Fruit fly (Drosophila melanogaster) whole organism, prepupa: ENCODE measurements around the gene CG33795.
A peak's percentile ranks its signal among the peaks of the same experiment; 100 is the strongest.

Experiments
- Blimp-1 ChIP-seq: fragments of 200-800 bp; sonication (Bioruptor generic); optimal IDR thresholded peaks from 3 replicates; lab custom pipeline; 2017; ENCODE audit warnings: missing biosample characterization, missing genetic modification characterization, mild to moderate bottlenecking, moderate library complexity, missing genetic modification reagents
- CG10631 ChIP-seq: fragments of 200-800 bp; sonication (Bioruptor generic); optimal IDR thresholded peaks from 2 replicates; lab custom pipeline; 2016; ENCODE audit warnings: missing biosample characterization, missing genetic modification characterization
- CG10669 ChIP-seq: fragments of 200-800 bp; sonication (Bioruptor generic); optimal IDR thresholded peaks from 3 replicates; lab custom pipeline; 2018; ENCODE audit warnings: missing biosample characterization, mild to moderate bottlenecking, missing genetic modification characterization, moderate library complexity
- CG11294 ChIP-seq: fragments of 200-800 bp; sonication (Bioruptor generic); IDR thresholded peaks from 2 replicates; pipeline ENCODE4 v1.3.6; 2022; ENCODE audit warnings: missing biosample characterization, missing genetic modification characterization
- CG11762 ChIP-seq: fragments of 200-800 bp; sonication (Bioruptor generic); optimal IDR thresholded peaks from 3 replicates; lab custom pipeline; 2016; ENCODE audit warnings: missing biosample characterization, missing genetic modification characterization; ENCODE audit not compliant: insufficient read depth
- CG11902 ChIP-seq: fragments of 200-800 bp; sonication (Bioruptor generic); optimal IDR thresholded peaks from 3 replicates; lab custom pipeline; 2016; ENCODE audit warnings: missing biosample characterization, missing genetic modification characterization
- CG15336 ChIP-seq: fragments of 200-800 bp; sonication (Bioruptor generic); IDR thresholded peaks from 2 replicates; pipeline ENCODE4 v1.3.6; 2022; ENCODE audit warnings: missing biosample characterization, missing genetic modification characterization
- CG1621 ChIP-seq: fragments of 200-800 bp; sonication (Bioruptor generic); optimal IDR thresholded peaks from 3 replicates; lab custom pipeline; 2018; ENCODE audit warnings: missing biosample characterization, mild to moderate bottlenecking, missing genetic modification characterization
- CG16779 ChIP-seq: fragments of 200-800 bp; sonication (Bioruptor generic); optimal IDR thresholded peaks from 3 replicates; lab custom pipeline; 2017; ENCODE audit warnings: missing biosample characterization, mild to moderate bottlenecking, missing genetic modification characterization
- CG3032 ChIP-seq: fragments of 200-800 bp; optimal IDR thresholded peaks from 2 replicates; lab custom pipeline; 2019; ENCODE audit warnings: missing biosample characterization, mild to moderate bottlenecking, missing genetic modification characterization, moderate library complexity
- CG31627 ChIP-seq: fragments of 200-800 bp; sonication (Bioruptor generic); optimal IDR thresholded peaks from 3 replicates; lab custom pipeline; 2016; ENCODE audit warnings: missing biosample characterization, missing genetic modification characterization
- CG34406 ChIP-seq: fragments of 200-800 bp; sonication (Bioruptor generic); optimal IDR thresholded peaks from 3 replicates; lab custom pipeline; 2016; ENCODE audit warnings: missing biosample characterization, missing genetic modification characterization
- CG3919 ChIP-seq: fragments of 200-800 bp; sonication (Bioruptor generic); optimal IDR thresholded peaks from 3 replicates; lab custom pipeline; 2016; ENCODE audit warnings: missing biosample characterization, missing genetic modification characterization
- CG4318 ChIP-seq: fragments of 200-800 bp; sonication (Bioruptor generic); optimal IDR thresholded peaks from 3 replicates; lab custom pipeline; 2017; ENCODE audit warnings: missing biosample characterization, mild to moderate bottlenecking, missing genetic modification characterization
- CG6792 ChIP-seq: fragments of 200-800 bp; sonication (Bioruptor generic); optimal IDR thresholded peaks from 3 replicates; lab custom pipeline; 2016; ENCODE audit warnings: missing biosample characterization, missing genetic modification characterization
- CG6808 ChIP-seq: fragments of 200-800 bp; sonication (Bioruptor generic); optimal IDR thresholded peaks from 3 replicates; lab custom pipeline; 2017; ENCODE audit warnings: missing biosample characterization, missing genetic modification characterization, mild to moderate bottlenecking, moderate library complexity, missing genetic modification reagents
- CG6854 ChIP-seq: fragments of 200-800 bp; sonication (Bioruptor generic); optimal IDR thresholded peaks from 2 replicates; lab custom pipeline; 2017; ENCODE audit warnings: missing biosample characterization, mild to moderate bottlenecking, missing genetic modification characterization
- CG7368 ChIP-seq: fragments of 200-800 bp; sonication (Bioruptor generic); optimal IDR thresholded peaks from 3 replicates; lab custom pipeline; 2016; ENCODE audit warnings: missing biosample characterization, missing genetic modification characterization
- CG8319 ChIP-seq: fragments of 200-800 bp; sonication (Bioruptor generic); optimal IDR thresholded peaks from 3 replicates; lab custom pipeline; 2016; ENCODE audit warnings: missing biosample characterization, missing genetic modification characterization
- CG8632 ChIP-seq: fragments of 200-800 bp; sonication (Bioruptor generic); optimal IDR thresholded peaks from 3 replicates; lab custom pipeline; 2016; ENCODE audit warnings: missing biosample characterization, missing genetic modification characterization
- Eip78C ChIP-seq: fragments of 200-800 bp; sonication (Bioruptor generic); peaks from one replicate; lab custom pipeline; 2016; ENCODE audit warnings: missing biosample characterization, missing genetic modification characterization
- Ets96B ChIP-seq: fragments of 200-800 bp; optimal IDR thresholded peaks from 2 replicates; lab custom pipeline; 2019; ENCODE audit warnings: missing biosample characterization, mild to moderate bottlenecking, missing genetic modification characterization, moderate library complexity
- Gug ChIP-seq: fragments of 200-800 bp; sonication (Bioruptor generic); IDR thresholded peaks from 2 replicates; pipeline ENCODE4 v1.3.6; 2022; ENCODE audit warnings: missing biosample characterization, missing genetic modification characterization
- Hr38 ChIP-seq: sonication (Bioruptor generic); optimal IDR thresholded peaks from 2 replicates; lab custom pipeline; 2016; ENCODE audit warnings: missing biosample characterization, missing genetic modification characterization
- Hr39 ChIP-seq: fragments of 200-800 bp; sonication (Bioruptor generic); optimal IDR thresholded peaks from 2 replicates; lab custom pipeline; 2016; ENCODE audit warnings: missing biosample characterization, missing genetic modification characterization
- Lpt ChIP-seq: fragments of 200-800 bp; sonication (Bioruptor generic); optimal IDR thresholded peaks from 3 replicates; lab custom pipeline; 2016; ENCODE audit warnings: missing biosample characterization, missing genetic modification characterization
- Met ChIP-seq: fragments of 200-800 bp; sonication (Bioruptor generic); optimal IDR thresholded peaks from 3 replicates; lab custom pipeline; 2016; ENCODE audit warnings: missing biosample characterization, missing genetic modification characterization
- OdsH ChIP-seq: fragments of 200-800 bp; sonication (Bioruptor generic); optimal IDR thresholded peaks from 3 replicates; lab custom pipeline; 2016; ENCODE audit warnings: missing biosample characterization, missing genetic modification characterization
- Sox102F ChIP-seq: fragments of 200-800 bp; sonication (Bioruptor generic); optimal IDR thresholded peaks from 2 replicates; lab custom pipeline; 2016; ENCODE audit warnings: missing biosample characterization, mild to moderate bottlenecking, missing genetic modification characterization
- Sox14 ChIP-seq: fragments of 200-800 bp; sonication (Bioruptor generic); optimal IDR thresholded peaks from 3 replicates; lab custom pipeline; 2016; ENCODE audit warnings: missing biosample characterization, missing genetic modification characterization
- Sox15 ChIP-seq: fragments of 200-800 bp; sonication (Bioruptor generic); optimal IDR thresholded peaks from 3 replicates; lab custom pipeline; 2016; ENCODE audit warnings: missing biosample characterization, missing genetic modification characterization
- achi ChIP-seq: fragments of 200-800 bp; sonication (Bioruptor generic); optimal IDR thresholded peaks from 3 replicates; lab custom pipeline; 2016; ENCODE audit warnings: missing biosample characterization, missing genetic modification characterization
- cyc ChIP-seq: fragments of 200-800 bp; sonication (Bioruptor generic); optimal IDR thresholded peaks from 3 replicates; lab custom pipeline; 2016; ENCODE audit warnings: missing biosample characterization, missing genetic modification characterization
- dac ChIP-seq: fragments of 200-800 bp; sonication (Bioruptor generic); optimal IDR thresholded peaks from 2 replicates; lab custom pipeline; 2017; ENCODE audit warnings: missing biosample characterization, mild to moderate bottlenecking, missing genetic modification characterization
- eg ChIP-seq: fragments of 200-800 bp; sonication (Bioruptor generic); IDR thresholded peaks from 3 replicates; pipeline ENCODE4 v1.3.6; 2022; ENCODE audit warnings: missing biosample characterization, missing genetic modification characterization
- esn ChIP-seq: fragments of 200-800 bp; sonication (Bioruptor generic); optimal IDR thresholded peaks from 2 replicates; lab custom pipeline; 2016; ENCODE audit warnings: missing biosample characterization, mild to moderate bottlenecking, missing genetic modification characterization, moderate library complexity
- fd59A ChIP-seq: fragments of 200-800 bp; sonication (Bioruptor generic); optimal IDR thresholded peaks from 2 replicates; lab custom pipeline; 2017; ENCODE audit warnings: missing biosample characterization, mild to moderate bottlenecking, missing genetic modification characterization, missing genetic modification reagents
- fd85E ChIP-seq: fragments of 200-800 bp; sonication (Bioruptor generic); optimal IDR thresholded peaks from 3 replicates; lab custom pipeline; 2016; ENCODE audit warnings: missing biosample characterization, missing genetic modification characterization
- fkh ChIP-seq: fragments of 200-800 bp; sonication (Bioruptor generic); optimal IDR thresholded peaks from 3 replicates; lab custom pipeline; 2017; ENCODE audit warnings: missing biosample characterization, mild to moderate bottlenecking, missing genetic modification characterization, moderate library complexity
- lz ChIP-seq: fragments of 200-800 bp; sonication (Bioruptor generic); optimal IDR thresholded peaks from 3 replicates; lab custom pipeline; 2016; ENCODE audit warnings: missing biosample characterization, missing genetic modification characterization
- net ChIP-seq: fragments of 200-800 bp; sonication (Bioruptor generic); optimal IDR thresholded peaks from 3 replicates; lab custom pipeline; 2016; ENCODE audit warnings: missing biosample characterization, missing genetic modification characterization
- pdm3 ChIP-seq: fragments of 200-800 bp; sonication (Bioruptor generic); optimal IDR thresholded peaks from 3 replicates; lab custom pipeline; 2016; ENCODE audit warnings: missing biosample characterization, missing genetic modification characterization
- salr ChIP-seq, 2 experiments: fragments of 200-800 bp; sonication (Bioruptor generic); optimal IDR thresholded peaks; 3 replicates each; lab custom pipeline; 2016 to 2018; ENCODE audit warnings: missing biosample characterization in 2 of 2, missing genetic modification characterization in 2 of 2, mild to moderate bottlenecking in 1 of 2
- spab ChIP-seq: fragments of 200-800 bp; sonication (Bioruptor generic); optimal IDR thresholded peaks from 2 replicates; lab custom pipeline; 2017; ENCODE audit warnings: missing biosample characterization, mild to moderate bottlenecking, missing genetic modification characterization, missing genetic modification reagents
- ss ChIP-seq, 2 experiments: fragments of 200-800 bp; sonication (Bioruptor generic); optimal IDR thresholded peaks; 2 replicates in 1 of 2; 3 replicates in 1 of 2; lab custom pipeline; 2017 to 2018; ENCODE audit warnings: mild to moderate bottlenecking in 2 of 2, missing biosample characterization in 2 of 2, missing genetic modification characterization in 2 of 2, moderate library complexity in 1 of 2
- svp ChIP-seq: fragments of 200-800 bp; sonication (Bioruptor generic); peaks from one replicate; lab custom pipeline; 2016; ENCODE audit warnings: missing biosample characterization, missing genetic modification characterization
- vri ChIP-seq: fragments of 200-800 bp; sonication (Bioruptor generic); optimal IDR thresholded peaks from 3 replicates; lab custom pipeline; 2016; ENCODE audit warnings: missing biosample characterization, mild to moderate bottlenecking, missing genetic modification characterization

The CG33795 gene

DNA sequence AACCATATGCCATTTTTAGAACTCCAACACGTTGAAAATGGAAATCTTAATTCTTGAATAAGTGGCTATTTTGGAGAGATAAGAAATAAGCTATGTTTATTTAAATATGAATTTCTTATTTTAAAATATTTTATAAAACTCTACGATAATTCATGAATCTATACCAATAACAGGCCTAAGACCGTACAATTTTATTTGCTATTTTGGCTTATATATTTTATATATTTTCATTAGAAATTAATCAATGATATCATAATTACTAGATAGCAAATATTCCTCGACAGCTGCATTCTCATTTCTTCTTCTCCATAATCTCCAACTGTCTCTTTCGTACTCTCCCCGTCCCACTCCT is 40.7 kb upstream of the CG33795 start (continued):
- TF ChIP-seq salr (GFP tag; optimal IDR thresholded peaks at IDR 0.05; lab: Kevin White, UChicago) (peak in 1 of 2 experiments; percentile 18), achi (GFP tag; lab: Kevin White, UChicago) (peak; percentile 42), cyc (no peak), CG11294 (GFP tag; lab: Robert Waterston, UW) (no peak), CG7368 (GFP tag; lab: Kevin White, UChicago) (no peak), Hr39 (no peak), CG4318 (no peak), CG6808 (no peak), CG8319 (no peak), net (no peak), esn (GFP tag; lab: Kevin White, UChicago) (peak; percentile 54), Gug (GFP tag; lab: Robert Waterston, UW) (no peak), CG6854 (GFP tag; lab: Kevin White, UChicago) (no peak), Sox102F (GFP tag; lab: Kevin White, UChicago) (no peak), Met (no peak)

DNA sequence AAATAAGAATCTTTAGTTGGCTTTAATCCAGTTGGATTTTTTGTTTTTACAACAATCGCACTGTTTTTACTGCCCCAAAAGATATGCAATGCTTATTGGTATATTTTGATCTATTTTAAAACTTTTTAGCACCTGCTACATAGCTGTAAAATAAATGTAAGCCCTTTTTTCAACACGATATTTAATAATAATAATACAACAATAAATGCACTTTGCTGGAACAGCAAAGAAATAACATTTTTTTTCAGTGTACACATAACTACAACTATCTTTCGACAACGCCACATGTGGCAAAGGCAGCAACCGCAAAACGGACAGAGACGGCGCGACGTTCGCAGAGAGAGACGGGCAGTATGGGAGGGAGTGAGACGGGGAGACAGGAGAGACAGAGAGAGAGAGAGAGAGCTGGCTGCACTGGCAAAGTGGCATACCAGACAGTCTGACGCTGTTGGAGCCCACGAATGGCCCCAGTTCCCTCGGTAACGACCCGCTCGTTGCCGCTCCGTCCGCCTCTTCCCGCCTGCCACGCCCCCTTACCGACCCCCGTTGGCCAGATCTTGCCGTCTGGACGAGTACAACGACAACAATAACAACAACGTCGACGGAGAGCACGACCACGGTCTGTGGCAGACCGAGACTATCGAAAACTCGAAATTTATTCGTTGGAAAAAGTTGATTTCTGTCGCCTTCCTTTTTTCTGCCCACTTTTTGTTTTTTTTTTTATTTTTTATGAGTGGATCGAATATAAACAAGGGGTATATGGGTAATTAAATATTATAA is 40.2 kb upstream of the CG33795 start:
- TF ChIP-seq Blimp-1 (GFP tag; lab: Kevin White, UChicago) (no peak), ss (GFP tag; optimal IDR thresholded peaks at IDR 0.05; lab: Kevin White, UChicago) (peak; percentile 53 to 55), CG31627 (peak; percentile 53), Lpt (GFP tag; lab: Kevin White, UChicago) (peak; percentile 55), CG6854 (GFP tag; lab: Kevin White, UChicago) (peak; percentile 17), fd85E (GFP tag; lab: Kevin White, UChicago) (no peak), CG3919 (peak; percentile 41), CG10631 (GFP tag; lab: Kevin White, UChicago) (peak; percentile 84), CG11294 (GFP tag; lab: Robert Waterston, UW) (no peak; the same call in 1 of the 2 replicates), Eip78C (GFP tag; lab: Kevin White, UChicago) (peak; percentile 84), CG11762 (GFP tag; lab: Kevin White, UChicago) (peak; percentile 32), pdm3 (peak; percentile 78), salr (GFP tag; optimal IDR thresholded peaks at IDR 0.05; lab: Kevin White, UChicago) (peak; percentile 16 to 95), Sox14 (GFP tag; lab: Kevin White, UChicago) (peak; percentile 73), Sox15 (peak; percentile 58), CG16779 (tag; lab: Kevin White, UChicago) (peak; percentile 51), CG15336 (GFP tag; lab: Robert Waterston, UW) (peak; percentile 71), spab (GFP tag; lab: Kevin White, UChicago) (peak; percentile 75), CG34406 (GFP tag; lab: Kevin White, UChicago) (peak; percentile 79), OdsH (GFP tag; lab: Kevin White, UChicago) (peak; percentile 87), CG6792 (GFP tag; lab: Kevin White, UChicago) (peak; percentile 79), CG8319 (peak; percentile 53), CG11902 (GFP tag; lab: Kevin White, UChicago) (peak; percentile 50), dac (peak; percentile 83), vri (GFP tag; lab: Kevin White, UChicago) (peak; percentile 13), fkh (GFP tag; lab: Kevin White, UChicago) (no peak), fd59A (GFP tag; lab: Kevin White, UChicago) (peak; percentile 79), Ets96B (tag; lab: Kevin White, UChicago) (peak; percentile 78), eg (peak; percentile 55; the same call in 2 of the 3 replicates), svp (GFP tag; lab: Kevin White, UChicago) (peak; percentile 70), Hr39 (peak; percentile 55), CG10669 (GFP tag; lab: Kevin White, UChicago) (peak; percentile 81), CG8632 (peak; percentile 81), lz (GFP tag; lab: Kevin White, UChicago) (peak; percentile 71), CG6808 (peak; percentile 64), Met (peak; percentile 78), CG4318 (peak; percentile 90), Sox102F (GFP tag; lab: Kevin White, UChicago) (peak; percentile 53), CG3032 (peak; percentile 78), CG1621 (peak; percentile 47), Gug (GFP tag; lab: Robert Waterston, UW) (peak; percentile 49; the same call in 1 of the 2 replicates), Hr38 (GFP tag; lab: Kevin White, UChicago) (no peak), net (peak; percentile 86), esn (GFP tag; lab: Kevin White, UChicago) (peak; percentile 71)
